Worm (Caenorhabditis elegans) whole organism, early embryonic: Measurements from ENCODE around the gene Y75B12A.2.

Source experiments
- B0310.2 ChIP-seq: sonication (generic microtip); optimal IDR thresholded peaks from 2 replicates; lab custom pipeline; 2016; ENCODE audit warnings: mild to moderate bottlenecking, missing genetic modification characterization, missing compliant biosample characterization
- F13C5.2 ChIP-seq: sonication (generic microtip); optimal IDR thresholded peaks from 2 replicates; lab custom pipeline; 2017; ENCODE audit warnings: mild to moderate bottlenecking, missing genetic modification characterization, inconsistent platforms, missing compliant biosample characterization
- ama-1 ChIP-seq: fragments of 150-350 bp; optimal IDR thresholded peaks from 2 replicates; lab custom pipeline; 2014
- ceh-13 ChIP-seq: fragments of 200-800 bp; sonication (Bioruptor generic); optimal IDR thresholded peaks from 2 replicates; lab custom pipeline; 2018; ENCODE audit warnings: mild to moderate bottlenecking, missing genetic modification characterization, missing compliant biosample characterization
- flt-1 ChIP-seq: fragments of 200-800 bp; sonication (Bioruptor generic); IDR thresholded peaks from 2 replicates; pipeline ENCODE4 v1.3.6; 2022; ENCODE audit warnings: missing genetic modification characterization, missing compliant biosample characterization
- hmbx-1 ChIP-seq: sonication (generic microtip); optimal IDR thresholded peaks from 2 replicates; lab custom pipeline; 2016; ENCODE audit warnings: mild to moderate bottlenecking, missing genetic modification characterization, missing compliant biosample characterization
- hnd-1 ChIP-seq: sonication (generic microtip); optimal IDR thresholded peaks from 2 replicates; lab custom pipeline; 2016; ENCODE audit warnings: missing genetic modification characterization, missing compliant biosample characterization
- pes-1 ChIP-seq: fragments of 200-800 bp; sonication (Bioruptor generic); IDR thresholded peaks from 2 replicates; pipeline ENCODE4 v1.3.6; 2022; ENCODE audit warnings: missing genetic modification reagents, missing genetic modification characterization, missing compliant biosample characterization
- sea-1 ChIP-seq: fragments of 200-800 bp; sonication (Bioruptor generic); conservative IDR thresholded peaks from 2 replicates; pipeline ENCODE4 v1.3.6; 2022; ENCODE audit warnings: missing genetic modification characterization, missing compliant biosample characterization
- tbx-11 ChIP-seq: fragments of 200-800 bp; sonication (Bioruptor generic); IDR thresholded peaks from 2 replicates; pipeline ENCODE4 v1.3.6; 2022; ENCODE audit warnings: missing genetic modification characterization, missing compliant biosample characterization
- tbx-37 ChIP-seq: fragments of 200-800 bp; sonication (Bioruptor generic); conservative IDR thresholded peaks from 2 replicates; pipeline ENCODE4 v1.3.6; 2022; ENCODE audit warnings: missing genetic modification reagents, missing genetic modification characterization, missing compliant biosample characterization
- tra-4 ChIP-seq: sonication (generic microtip); optimal IDR thresholded peaks from 2 replicates; lab custom pipeline; 2017; ENCODE audit warnings: missing genetic modification characterization, missing compliant biosample characterization

DNA sequence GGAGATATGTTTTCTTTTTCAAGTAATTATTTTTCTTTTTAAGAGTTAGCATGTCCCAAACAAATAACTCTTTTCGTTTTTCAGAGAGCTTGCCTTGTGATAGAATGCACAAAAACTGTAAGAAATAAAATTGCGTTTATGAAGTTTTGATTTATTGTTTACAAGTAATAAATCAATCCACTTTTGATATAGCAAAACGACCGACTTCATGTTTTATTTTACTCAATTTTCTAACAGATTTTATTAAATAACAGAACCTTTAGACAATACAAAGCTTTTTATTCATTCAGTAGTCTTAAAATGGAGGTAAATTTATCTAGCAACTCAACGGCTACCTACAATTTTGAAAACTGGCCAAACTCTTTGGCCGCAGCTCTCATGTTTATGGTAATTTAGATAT lies 14.6 kb upstream of the Y75B12A.2 start, which contains the start of gene srx-78:
- TF ChIP-seq F13C5.2 (tag; lab: Kevin White, UChicago) (no peak), B0310.2 (no peak), tbx-11 (GFP tag; lab: Robert Waterston, UW) (no peak), ama-1 (no peak), hmbx-1 (tag; lab: Kevin White, UChicago) (no peak), flt-1 (GFP tag; lab: Robert Waterston, UW) (no peak), ceh-13 (no peak), sea-1 (no peak), tbx-37 (GFP tag; lab: Robert Waterston, UW) (no peak), hnd-1 (tag; lab: Kevin White, UChicago) (no peak), tra-4 (tag; lab: Kevin White, UChicago) (no peak), pes-1 (GFP tag; lab: Robert Waterston, UW) (no peak)
